Fruit fly (Drosophila melanogaster): ENCODE data around the gene dwg.

Gene dwg

DNA sequence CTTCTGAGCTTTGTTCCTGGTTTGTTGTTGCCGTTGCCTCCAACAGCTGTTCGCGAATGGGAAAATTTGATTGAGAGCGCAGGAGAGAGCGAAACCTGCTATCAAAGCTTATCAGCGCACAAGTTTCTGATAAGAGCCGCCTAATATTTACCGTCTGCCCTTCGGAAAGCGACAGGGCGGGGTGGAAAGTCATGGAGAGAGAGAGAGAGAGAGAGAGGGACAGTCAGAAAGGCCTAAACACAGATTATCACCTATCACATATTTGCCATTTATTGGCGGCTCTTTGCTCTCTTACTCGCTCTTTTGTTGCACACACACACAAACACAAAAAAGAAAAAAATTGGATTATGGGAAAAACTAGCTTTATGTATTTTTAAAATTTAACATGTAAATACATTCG is 16.1 kb downstream of the dwg start:
- TF ChIP-seq psq (optimal IDR thresholded peaks at IDR 0.05) (no peak), Dll (optimal IDR thresholded peaks at IDR 0.05) (no peak), usp (GFP tag; optimal IDR thresholded peaks at IDR 0.05) (no peak), CG8478 (optimal IDR thresholded peaks at IDR 0.05) (no peak), pan (optimal IDR thresholded peaks at IDR 0.05) (no peak), EcR (GFP tag; optimal IDR thresholded peaks at IDR 0.05) (no peak)

DNA sequence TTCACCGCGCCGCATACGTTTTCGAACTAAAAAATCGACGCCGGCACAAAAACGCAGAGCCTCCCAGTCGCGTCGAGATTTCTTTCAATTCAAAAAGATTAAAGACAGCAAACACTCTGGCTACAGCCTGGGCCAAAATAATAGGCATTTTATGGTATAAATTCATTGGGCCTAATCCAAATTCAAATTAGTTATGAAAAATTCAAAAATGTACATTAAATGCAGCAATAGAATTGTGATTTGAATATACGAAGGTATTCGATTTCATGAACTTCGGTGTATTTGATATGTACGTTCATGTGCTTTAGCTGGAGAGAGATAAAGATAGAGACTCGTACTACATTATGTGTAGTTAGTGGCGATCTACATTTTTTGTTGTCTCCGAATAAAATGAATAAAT is 16.5 kb downstream of the dwg start, which contains the start of gene Syx4:
Gene Syx4 (minus strand): TSS at position 35 of the 400 bp plus-strand sequence.
- no peak for TF ChIP-seq EcR (GFP tag; optimal IDR thresholded peaks at IDR 0.05)
- TF ChIP-seq Dll (optimal IDR thresholded peaks at IDR 0.05): no peak
- TF ChIP-seq CG8478 (optimal IDR thresholded peaks at IDR 0.05): no peak

DNA sequence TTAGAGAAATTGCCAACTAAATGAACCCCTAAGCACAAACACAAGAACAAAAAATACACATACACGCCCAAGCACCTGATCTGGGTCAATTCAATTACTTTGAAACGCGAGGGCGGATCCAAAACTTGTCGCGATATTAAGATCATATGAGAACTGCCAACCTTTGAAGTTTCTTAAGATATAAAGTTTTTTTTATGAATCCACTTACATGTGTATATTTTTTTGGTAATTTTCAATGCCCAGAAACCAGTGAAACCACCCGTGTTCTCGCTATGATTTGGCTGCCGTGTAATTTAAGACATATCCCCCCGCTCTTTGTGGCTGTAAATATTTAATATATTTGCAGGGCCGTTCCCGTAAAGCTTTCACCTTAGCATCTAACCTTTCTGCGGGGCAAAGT is 22.2 kb downstream of the dwg start:
- TF ChIP-seq Dll (optimal IDR thresholded peaks at IDR 0.05) (no peak), EcR (GFP tag; optimal IDR thresholded peaks at IDR 0.05) (no peak), usp (GFP tag; optimal IDR thresholded peaks at IDR 0.05) (no peak), CG8478 (optimal IDR thresholded peaks at IDR 0.05) (no peak), psq (optimal IDR thresholded peaks at IDR 0.05) (no peak), pan (optimal IDR thresholded peaks at IDR 0.05) (no peak)

DNA sequence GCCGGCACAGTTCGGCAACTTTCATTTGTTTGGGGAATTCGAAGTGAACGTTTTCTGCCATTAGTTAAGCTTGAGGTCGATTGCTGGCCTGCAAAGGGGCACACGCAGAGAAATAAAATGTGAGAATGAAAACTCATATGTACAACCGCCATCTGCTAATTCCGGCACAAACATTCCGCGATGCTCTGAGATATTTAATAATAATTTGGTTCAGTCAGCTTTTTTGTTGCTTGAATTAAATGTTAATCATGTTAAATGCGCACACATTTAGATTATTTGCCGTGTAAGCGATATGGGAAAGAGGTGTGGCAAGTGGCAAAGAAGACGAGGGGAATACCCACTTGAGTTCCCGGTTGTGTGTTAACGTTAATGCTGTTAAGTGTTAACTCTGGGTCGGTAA is 29.9 kb downstream of the dwg start:
- TF ChIP-seq psq (optimal IDR thresholded peaks at IDR 0.05) (no peak), Dll (optimal IDR thresholded peaks at IDR 0.05) (no peak), pan (optimal IDR thresholded peaks at IDR 0.05) (no peak), usp (GFP tag; optimal IDR thresholded peaks at IDR 0.05) (no peak), EcR (GFP tag; optimal IDR thresholded peaks at IDR 0.05) (no peak), CG8478 (optimal IDR thresholded peaks at IDR 0.05) (no peak)

DNA sequence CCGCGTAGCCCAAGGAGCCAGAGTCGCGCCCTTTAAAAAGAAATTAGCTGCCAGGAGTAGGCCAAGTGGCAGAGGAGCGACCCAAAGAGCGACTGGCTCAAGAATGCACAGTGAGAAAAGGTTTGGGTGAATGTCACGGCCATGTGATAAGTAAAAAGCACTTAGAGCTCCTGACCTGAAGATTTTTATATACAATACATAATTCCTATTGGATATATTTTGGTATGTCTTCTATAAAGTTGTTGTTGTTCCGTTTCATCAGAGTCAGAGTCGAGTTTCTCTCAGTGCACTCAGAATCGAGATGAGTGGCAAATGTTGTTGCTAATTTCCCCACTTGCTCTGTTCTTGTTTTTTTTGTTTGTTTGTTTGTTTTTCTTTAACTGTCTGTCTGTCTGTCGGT is 33.7 kb downstream of the dwg start:
- TF ChIP-seq Dll (optimal IDR thresholded peaks at IDR 0.05) (no peak), pan (optimal IDR thresholded peaks at IDR 0.05) (no peak), usp (GFP tag; optimal IDR thresholded peaks at IDR 0.05) (no peak), psq (optimal IDR thresholded peaks at IDR 0.05) (no peak), CG8478 (optimal IDR thresholded peaks at IDR 0.05) (no peak), EcR (GFP tag; optimal IDR thresholded peaks at IDR 0.05) (no peak)

DNA sequence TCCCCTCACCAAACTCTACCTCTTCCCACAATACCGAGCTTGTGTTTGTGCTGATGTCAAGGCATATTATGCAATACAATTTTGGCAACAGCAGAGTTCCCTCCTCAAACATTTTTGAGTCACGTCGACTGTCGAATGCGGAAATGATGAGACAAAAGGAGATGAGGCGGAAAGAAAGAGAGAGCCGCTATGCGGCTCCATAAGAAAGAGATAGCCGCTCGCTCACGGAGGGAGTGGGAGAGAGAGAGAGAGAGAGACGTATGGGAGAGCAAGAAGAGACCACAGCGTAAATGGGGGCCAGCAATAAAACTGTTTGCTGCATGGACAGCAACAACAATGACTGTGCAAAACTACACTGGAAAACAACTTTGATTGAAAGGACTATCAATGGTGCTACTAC is 37.9 kb downstream of the dwg start:
- no peak for TF ChIP-seq usp (GFP tag; optimal IDR thresholded peaks at IDR 0.05)
- no peak for TF ChIP-seq EcR (GFP tag; optimal IDR thresholded peaks at IDR 0.05)
- no peak for TF ChIP-seq psq (optimal IDR thresholded peaks at IDR 0.05)
- TF ChIP-seq pan (optimal IDR thresholded peaks at IDR 0.05): no peak
- TF ChIP-seq CG8478 (optimal IDR thresholded peaks at IDR 0.05): no peak

Data from whole organism.